Fruit fly (Drosophila melanogaster) whole organism, embryonic: ENCODE data around the gene MSAmiP.

ENCODE experiments used
- Atf3 ChIP-seq: fragments of 200-800 bp; sonication (Bioruptor generic); optimal IDR thresholded peaks from 3 replicates; lab custom pipeline; 2016; ENCODE audit warnings: missing biosample characterization, missing genetic modification characterization
- Bgb ChIP-seq: fragments of 200-800 bp; sonication (Bioruptor generic); IDR thresholded peaks from 2 replicates; pipeline ENCODE4 v1.3.6; 2022; ENCODE audit warnings: missing biosample characterization, missing genetic modification characterization; ENCODE audit not compliant: partially characterized antibody
- CG12071 ChIP-seq: fragments of 200-800 bp; sonication (Bioruptor generic); optimal IDR thresholded peaks from 3 replicates; lab custom pipeline; 2018; ENCODE audit warnings: missing biosample characterization, mild to moderate bottlenecking, missing genetic modification characterization
- CG1233 ChIP-seq: fragments of 200-800 bp; sonication (Bioruptor generic); optimal IDR thresholded peaks from 4 replicates; lab custom pipeline; 2018; ENCODE audit warnings: missing biosample characterization, mild to moderate bottlenecking, missing genetic modification characterization
- CG12391 ChIP-seq: fragments of 200-800 bp; sonication (Bioruptor generic); optimal IDR thresholded peaks from 3 replicates; lab custom pipeline; 2018; ENCODE audit warnings: missing biosample characterization, mild to moderate bottlenecking, missing genetic modification characterization, moderate library complexity
- CG13894 ChIP-seq: fragments of 200-800 bp; sonication (Bioruptor generic); optimal IDR thresholded peaks from 3 replicates; lab custom pipeline; 2018; ENCODE audit warnings: missing biosample characterization, mild to moderate bottlenecking, missing genetic modification characterization, moderate library complexity
- CG14050 ChIP-seq: fragments of 200-800 bp; sonication (Bioruptor generic); IDR thresholded peaks from 3 replicates; pipeline ENCODE4 v1.3.6; 2022; ENCODE audit warnings: missing biosample characterization, missing genetic modification characterization
- CG15011 ChIP-seq: fragments of 200-800 bp; sonication (Bioruptor generic); optimal IDR thresholded peaks from 3 replicates; lab custom pipeline; 2018; ENCODE audit warnings: missing biosample characterization, mild to moderate bottlenecking, missing genetic modification characterization
- CG15073 ChIP-seq: fragments of 200-800 bp; sonication (Bioruptor generic); optimal IDR thresholded peaks from 2 replicates; lab custom pipeline; 2016; ENCODE audit warnings: missing biosample characterization, missing genetic modification characterization
- CG15601 ChIP-seq: fragments of 200-800 bp; sonication (Bioruptor generic); optimal IDR thresholded peaks from 3 replicates; lab custom pipeline; 2019; ENCODE audit warnings: missing biosample characterization, mild to moderate bottlenecking, missing genetic modification characterization, moderate library complexity
- CG16815 ChIP-seq: fragments of 200-800 bp; sonication (Bioruptor generic); optimal IDR thresholded peaks from 3 replicates; lab custom pipeline; 2017; ENCODE audit warnings: missing biosample characterization, mild to moderate bottlenecking, missing genetic modification characterization
- CG18619 ChIP-seq: fragments of 200-800 bp; sonication (Bioruptor generic); optimal IDR thresholded peaks from 3 replicates; lab custom pipeline; 2017; ENCODE audit warnings: missing biosample characterization, mild to moderate bottlenecking, missing genetic modification characterization
- CG2202 ChIP-seq: fragments of 200-800 bp; sonication (Bioruptor generic); optimal IDR thresholded peaks from 2 replicates; lab custom pipeline; 2018; ENCODE audit warnings: missing biosample characterization, mild to moderate bottlenecking, missing genetic modification characterization
- CG30431 ChIP-seq: fragments of 200-800 bp; sonication (Bioruptor generic); optimal IDR thresholded peaks from 2 replicates; lab custom pipeline; 2017; ENCODE audit warnings: missing biosample characterization, missing genetic modification characterization
- CG33213 ChIP-seq: fragments of 200-800 bp; sonication (Bioruptor generic); optimal IDR thresholded peaks from 3 replicates; lab custom pipeline; 2016; ENCODE audit warnings: missing biosample characterization, missing genetic modification characterization
- CG34376 ChIP-seq: fragments of 200-800 bp; sonication (Bioruptor generic); optimal IDR thresholded peaks from 2 replicates; lab custom pipeline; 2018; ENCODE audit warnings: missing biosample characterization, mild to moderate bottlenecking, missing genetic modification characterization
- CG3726 ChIP-seq: fragments of 200-800 bp; sonication (Bioruptor generic); IDR thresholded peaks from 3 replicates; pipeline ENCODE4, ENCODE4 v1.3.6; 2022; ENCODE audit warnings: missing biosample characterization, missing genetic modification characterization
- CG9437 ChIP-seq: fragments of 200-800 bp; sonication (Bioruptor generic); optimal IDR thresholded peaks from 2 replicates; lab custom pipeline; 2018; ENCODE audit warnings: missing biosample characterization, mild to moderate bottlenecking, missing genetic modification characterization
- CHES-1-like ChIP-seq: fragments of 200-800 bp; sonication (Bioruptor generic); optimal IDR thresholded peaks from 2 replicates; lab custom pipeline; 2016; ENCODE audit warnings: missing biosample characterization, missing genetic modification characterization
- Dad ChIP-seq: fragments of 200-800 bp; sonication (Bioruptor generic); optimal IDR thresholded peaks from 3 replicates; lab custom pipeline; 2016; ENCODE audit warnings: missing biosample characterization, missing genetic modification characterization
- Dfd ChIP-seq, 2 experiments: fragments of >200 bp; optimal IDR thresholded peaks; 2 replicates each; lab custom pipeline; 2017; ENCODE audit warnings: missing biosample characterization in 2 of 2, missing genetic modification characterization in 2 of 2
- Doc3 ChIP-seq: fragments of 200-800 bp; sonication (Bioruptor generic); IDR thresholded peaks from 3 replicates; pipeline ENCODE4 v1.3.6; 2022; ENCODE audit warnings: missing biosample characterization, missing genetic modification characterization; ENCODE audit not compliant: partially characterized antibody
- Dref ChIP-seq: fragments of 200-800 bp; sonication (Bioruptor generic); IDR thresholded peaks from 2 replicates; pipeline ENCODE4 v1.3.6; 2022; ENCODE audit warnings: missing biosample characterization, missing genetic modification characterization
- H2.0 ChIP-seq: fragments of 200-800 bp; sonication (Bioruptor generic); IDR thresholded peaks from 2 replicates; pipeline ENCODE4 v1.3.6; 2022; ENCODE audit warnings: missing biosample characterization, missing genetic modification characterization
- Hey ChIP-seq: fragments of 200-800 bp; sonication (Bioruptor generic); optimal IDR thresholded peaks from 3 replicates; lab custom pipeline; 2018; ENCODE audit warnings: missing biosample characterization, mild to moderate bottlenecking, missing genetic modification characterization
- Hr3 ChIP-seq: fragments of 200-800 bp; sonication (Bioruptor generic); optimal IDR thresholded peaks from 3 replicates; lab custom pipeline; 2016; ENCODE audit warnings: missing biosample characterization, missing genetic modification characterization
- Hr78 ChIP-seq, 2 experiments: fragments of 200-800 bp in 1 of 2; fragments of >200 bp in 1 of 2; sonication (Bioruptor generic) in 1 of 2; optimal IDR thresholded peaks; 2 replicates each; lab custom pipeline; 2017 to 2019; ENCODE audit warnings: missing biosample characterization in 2 of 2, missing genetic modification characterization in 2 of 2, mild to moderate bottlenecking in 1 of 2, moderate library complexity in 1 of 2
- Med ChIP-seq: fragments of 200-800 bp; sonication (Bioruptor generic); peaks from one replicate; lab custom pipeline; 2016; ENCODE audit warnings: missing biosample characterization, missing genetic modification characterization, mild to moderate bottlenecking, inconsistent platforms, moderate library complexity
- Mrtf ChIP-seq: fragments of 200-800 bp; sonication (Bioruptor generic); IDR thresholded peaks from 3 replicates; pipeline ENCODE4 v1.3.6; 2022; ENCODE audit warnings: missing biosample characterization, missing genetic modification characterization
- Nf-YC ChIP-seq: fragments of 200-800 bp; optimal IDR thresholded peaks from 3 replicates; lab custom pipeline; 2019; ENCODE audit warnings: missing biosample characterization, mild to moderate bottlenecking, missing genetic modification characterization, moderate library complexity
- Ptx1 ChIP-seq: fragments of 200-800 bp; sonication (Bioruptor generic); IDR thresholded peaks from 2 replicates; pipeline ENCODE4 v1.3.6; 2022; ENCODE audit warnings: missing biosample characterization, missing genetic modification characterization
- Sin3A ChIP-seq: fragments of >200 bp; optimal IDR thresholded peaks from 2 replicates; lab custom pipeline; 2018
- Xbp1 ChIP-seq: fragments of 200-800 bp; sonication (Bioruptor generic); optimal IDR thresholded peaks from 3 replicates; lab custom pipeline; 2016; ENCODE audit warnings: missing biosample characterization, mild to moderate bottlenecking, missing genetic modification characterization
- az2 ChIP-seq: fragments of 200-800 bp; sonication (Bioruptor generic); optimal IDR thresholded peaks from 3 replicates; lab custom pipeline; 2016; ENCODE audit warnings: missing biosample characterization, missing genetic modification characterization
- bab2 ChIP-seq: fragments of 200-800 bp; sonication (Bioruptor generic); optimal IDR thresholded peaks from 2 replicates; lab custom pipeline; 2016; ENCODE audit warnings: missing biosample characterization, missing genetic modification characterization
- cad ChIP-seq: fragments of >200 bp; optimal IDR thresholded peaks from 2 replicates; lab custom pipeline; 2017; ENCODE audit warnings: missing biosample characterization, missing genetic modification characterization
- cato ChIP-seq: fragments of 200-800 bp; sonication (Bioruptor generic); optimal IDR thresholded peaks from 2 replicates; lab custom pipeline; 2016; ENCODE audit warnings: missing biosample characterization, missing genetic modification characterization, borderline replicate concordance
- crc ChIP-seq: fragments of 200-800 bp; sonication (Bioruptor generic); optimal IDR thresholded peaks from 2 replicates; lab custom pipeline; 2016; ENCODE audit warnings: missing biosample characterization, missing genetic modification characterization
- dmrt99B ChIP-seq: fragments of 200-800 bp; sonication (Bioruptor generic); optimal IDR thresholded peaks from 2 replicates; lab custom pipeline; 2018; ENCODE audit warnings: missing biosample characterization, mild to moderate bottlenecking, missing genetic modification characterization, moderate library complexity
- emc ChIP-seq: fragments of 200-800 bp; sonication (Bioruptor generic); optimal IDR thresholded peaks from 2 replicates; lab custom pipeline; 2016; ENCODE audit warnings: missing biosample characterization, missing genetic modification characterization
- lmd ChIP-seq: fragments of 200-800 bp; sonication (Bioruptor generic); IDR thresholded peaks from 2 replicates; pipeline ENCODE4 v1.3.6; 2022; ENCODE audit warnings: missing biosample characterization, missing genetic modification characterization
- lola ChIP-seq, 3 experiments: fragments of >200 bp in 2 of 3; fragments of 200-800 bp in 1 of 3; sonication (Bioruptor generic) in 1 of 3; optimal IDR thresholded peaks; 2 replicates each; lab custom pipeline; 2017 to 2019; ENCODE audit warnings: missing biosample characterization in 3 of 3, missing genetic modification characterization in 3 of 3, mild to moderate bottlenecking in 1 of 3, moderate library complexity in 1 of 3
- luna ChIP-seq: fragments of 200-800 bp; sonication (Bioruptor generic); optimal IDR thresholded peaks from 2 replicates; lab custom pipeline; 2016; ENCODE audit warnings: missing biosample characterization, missing genetic modification characterization
- nau ChIP-seq: fragments of 200-800 bp; sonication (Bioruptor generic); optimal IDR thresholded peaks from 3 replicates; lab custom pipeline; 2017; ENCODE audit warnings: missing biosample characterization, mild to moderate bottlenecking, missing genetic modification characterization, missing genetic modification reagents
- pb ChIP-seq: fragments of 200-800 bp; sonication (Bioruptor generic); optimal IDR thresholded peaks from 3 replicates; lab custom pipeline; 2016; ENCODE audit warnings: missing biosample characterization, missing genetic modification characterization
- pnt ChIP-seq: fragments of 200-800 bp; sonication (Bioruptor generic); optimal IDR thresholded peaks from 3 replicates; lab custom pipeline; 2016; ENCODE audit warnings: missing biosample characterization, missing genetic modification characterization
- ranshi ChIP-seq: fragments of 200-800 bp; sonication (Bioruptor generic); IDR thresholded peaks from 2 replicates; pipeline ENCODE4 v1.3.6; 2022; ENCODE audit warnings: missing biosample characterization, missing genetic modification characterization
- row ChIP-seq: fragments of 200-800 bp; sonication (Bioruptor generic); IDR thresholded peaks from 3 replicates; pipeline ENCODE4 v1.3.6; 2022; ENCODE audit warnings: missing biosample characterization, missing genetic modification characterization
- sc ChIP-seq, 3 experiments: fragments of >200 bp in 2 of 3; fragments of 200-800 bp in 1 of 3; sonication (Bioruptor generic) in 1 of 3; optimal IDR thresholded peaks; 2 replicates in 2 of 3; 3 replicates in 1 of 3; lab custom pipeline; 2017; ENCODE audit warnings: mild to moderate bottlenecking in 1 of 3, missing biosample characterization in 1 of 3, missing genetic modification characterization in 1 of 3, missing genetic modification reagents in 1 of 3
- wdn ChIP-seq: fragments of 200-800 bp; sonication (Bioruptor generic); IDR thresholded peaks from 2 replicates; pipeline ENCODE4 v1.3.6; 2022; ENCODE audit warnings: missing biosample characterization, missing genetic modification characterization

Gene MSAmiP

dm6 chr3R:16798516-16799040, 97.5 kb downstream of the MSAmiP start (continued):
- TF ChIP-seq CG30431 (GFP tag; lab: Kevin White, UChicago) (peak; percentile 91), CG12391 (tag; lab: Kevin White, UChicago) (peak; percentile 66), CG15011 (GFP tag; lab: Kevin White, UChicago) (peak; percentile 70), cad (peak; percentile 75), Sin3A (lab: Kevin White, UChicago) (no peak), CG12071 (GFP tag; lab: Kevin White, UChicago) (peak; percentile 94), sc (optimal IDR thresholded peaks at IDR 0.05; lab: Kevin White, UChicago) (no peak), sc (GFP tag; optimal IDR thresholded peaks at IDR 0.05; lab: Kevin White, UChicago) (peak; percentile 83), H2.0 (GFP tag; lab: Robert Waterston, UW) (peak; percentile 84), Hr3 (GFP tag; lab: Kevin White, UChicago) (peak; percentile 91), luna (GFP tag; lab: Kevin White, UChicago) (peak; percentile 89), CHES-1-like (peak; percentile 90), Ptx1 (GFP tag; lab: Robert Waterston, UW) (peak; percentile 87), pb (GFP tag; lab: Kevin White, UChicago) (peak; percentile 87), Dref (peak; percentile 47), Bgb (GFP tag; lab: Robert Waterston, UW) (peak; percentile 72; the same call in 1 of the 2 replicates), CG34376 (GFP tag; lab: Kevin White, UChicago) (peak; percentile 85), row (GFP tag; lab: Robert Waterston, UW) (peak; percentile 48), Atf3 (GFP tag; lab: Kevin White, UChicago) (peak; percentile 96), lmd (peak; percentile 82), bab2 (GFP tag; lab: Kevin White, UChicago) (peak; percentile 95), CG3726 (peak; percentile 80), emc (peak; percentile 86), crc (GFP tag; lab: Kevin White, UChicago) (peak; percentile 89), Dad (GFP tag; lab: Kevin White, UChicago) (peak; percentile 94), nau (GFP tag; lab: Kevin White, UChicago) (peak; percentile 82), CG13894 (peak; percentile 69), CG2202 (tag; lab: Kevin White, UChicago) (peak; percentile 53), wdn (GFP tag; lab: Robert Waterston, UW) (peak; percentile 73), az2 (GFP tag; lab: Kevin White, UChicago) (peak; percentile 94), Doc3 (GFP tag; lab: Robert Waterston, UW) (no peak), CG18619 (GFP tag; lab: Kevin White, UChicago) (peak; percentile 90), CG1233 (peak; percentile 92), Hey (peak; percentile 69), CG14050 (GFP tag; lab: Robert Waterston, UW) (peak; percentile 75), CG15073 (peak; percentile 61), cato (peak; percentile 82), CG33213 (peak; percentile 98), CG16815 (peak; percentile 87), Xbp1 (GFP tag; lab: Kevin White, UChicago) (peak; percentile 97), Dfd (GFP tag; optimal IDR thresholded peaks at IDR 0.05; lab: Kevin White, UChicago) (no peak), Med (peak; percentile 99), Mrtf (peak; percentile 90), CG9437 (GFP tag; lab: Kevin White, UChicago) (peak; percentile 49), ranshi (GFP tag; lab: Robert Waterston, UW) (peak; percentile 82), CG15601 (peak; percentile 73), Nf-YC (tag; lab: Kevin White, UChicago) (peak; percentile 38), lola (GFP tag; optimal IDR thresholded peaks at IDR 0.05; lab: Kevin White, UChicago) (peak in 1 of 3 experiments; percentile 53), Hr78 (GFP tag; optimal IDR thresholded peaks at IDR 0.05; lab: Kevin White, UChicago) (no peak), dmrt99B (peak; percentile 68), pnt (GFP tag; lab: Kevin White, UChicago) (peak; percentile 91)
